Worm (Caenorhabditis elegans) whole organism, L4/young adult: Measurements from ENCODE around the gene mes-1.

Experiments used
- dao-5 ChIP-seq: sonication (generic microtip); optimal IDR thresholded peaks from 2 replicates; lab custom pipeline; 2016; ENCODE audit warnings: missing genotype, missing genetic modification characterization, moderate library complexity, missing compliant biosample characterization
- him-1 ChIP-seq: sonication (generic microtip); optimal IDR thresholded peaks from 2 replicates; lab custom pipeline; 2016; ENCODE audit warnings: missing genotype, missing genetic modification reagents, missing genetic modification characterization, missing compliant biosample characterization

- TF ChIP-seq dao-5 (tag; lab: Kevin White, UChicago) (no peak), him-1 (no peak)
Observed at ce11 chrX:11869260-11869659, 12.0 kb downstream of the mes-1 start, which contains the start of gene dot-1.2.
